Worm (Caenorhabditis elegans): ENCODE data around the gene gpd-1.
"Not testable (repeated sequence)": the region's sequence is repeated elsewhere in the genome, so short reads cannot be mapped to it uniquely, and the experiment has no call there.

The gpd-1 gene

DNA sequence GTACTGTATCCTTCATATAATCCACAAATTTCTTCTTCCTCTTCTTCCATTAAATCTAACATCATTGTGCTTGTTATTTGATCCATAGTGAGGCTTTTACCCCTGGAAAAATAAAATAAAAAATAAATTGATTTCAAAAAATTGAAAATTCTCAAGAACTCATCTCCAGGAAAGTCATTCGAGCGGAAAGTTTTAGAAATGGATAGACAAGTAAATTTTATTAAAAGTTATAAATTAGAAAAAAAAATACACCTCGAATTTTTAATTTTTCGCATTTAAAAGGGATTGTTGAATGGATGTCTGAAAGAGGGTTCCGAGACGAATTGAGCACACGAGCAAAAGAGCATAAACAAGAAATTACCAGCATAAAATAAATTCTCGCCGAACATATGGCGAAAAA, 28.0 kb downstream of the gpd-1 start, which contains the start of gene frpr-21:
TSS of gene frpr-21 (minus strand) at position 101 of the 400 bp plus-strand sequence.
- no peak for TF ChIP-seq flt-1 (GFP tag; IDR thresholded peaks at IDR 0.05)
- no peak for TF ChIP-seq T22C8.4 (GFP tag; IDR thresholded peaks at IDR 0.05)
- TF ChIP-seq ztf-23 (GFP tag; IDR thresholded peaks at IDR 0.05), result no peak
- TF ChIP-seq tab-1 (GFP tag; IDR thresholded peaks at IDR 0.05), result no peak
- no peak for TF ChIP-seq cog-1 (tag; optimal IDR thresholded peaks at IDR 0.05)
- no peak for TF ChIP-seq ref-1 (GFP tag; conservative IDR thresholded peaks at IDR 0.05)
- no peak for TF ChIP-seq klf-2 (GFP tag; conservative IDR thresholded peaks at IDR 0.05)
- TF ChIP-seq med-1 (GFP tag; optimal IDR thresholded peaks at IDR 0.05; ENCODE audit: insufficient read depth), result no peak

- no peak for TF ChIP-seq ztf-23 (GFP tag; IDR thresholded peaks at IDR 0.05)
These were observed 41.9 kb downstream of the gpd-1 start, which contains the start of gene cut-4 for ce11 chrII:10435836-10436235. cut-4 (plus strand) TSS chrII:10436136.

ce11 chrII:10437840-10438239, 43.9 kb downstream of the gpd-1 start:
- TF ChIP-seq ref-1 (GFP tag; conservative IDR thresholded peaks at IDR 0.05) (no peak), ztf-23 (GFP tag; IDR thresholded peaks at IDR 0.05) (no peak), klf-2 (GFP tag; conservative IDR thresholded peaks at IDR 0.05) (no peak), cog-1 (tag; optimal IDR thresholded peaks at IDR 0.05) (no peak), tab-1 (GFP tag; IDR thresholded peaks at IDR 0.05) (no peak), T22C8.4 (GFP tag; IDR thresholded peaks at IDR 0.05) (no peak), med-1 (GFP tag; optimal IDR thresholded peaks at IDR 0.05; ENCODE audit: insufficient read depth) (no peak), flt-1 (GFP tag; IDR thresholded peaks at IDR 0.05) (no peak)

ce11 chrII:10439976-10440375, 46.0 kb downstream of the gpd-1 start, which contains the start of gene E04D5.4:
E04D5.4 (plus strand) TSS chrII:10440276.
- TF ChIP-seq klf-2 (GFP tag; conservative IDR thresholded peaks at IDR 0.05), result no peak
- TF ChIP-seq tab-1 (GFP tag; IDR thresholded peaks at IDR 0.05), result no peak
- TF ChIP-seq med-1 (GFP tag; optimal IDR thresholded peaks at IDR 0.05; ENCODE audit: insufficient read depth), result no peak
- TF ChIP-seq ztf-29 (GFP tag; IDR thresholded peaks at IDR 0.05), result no peak
- TF ChIP-seq T22C8.4 (GFP tag; IDR thresholded peaks at IDR 0.05), result no peak
- TF ChIP-seq flt-1 (GFP tag; IDR thresholded peaks at IDR 0.05), result no peak
- no peak for TF ChIP-seq ref-1 (GFP tag; conservative IDR thresholded peaks at IDR 0.05)
- TF ChIP-seq cog-1 (tag; optimal IDR thresholded peaks at IDR 0.05), result no peak
- no peak for TF ChIP-seq ztf-23 (GFP tag; IDR thresholded peaks at IDR 0.05)

DNA sequence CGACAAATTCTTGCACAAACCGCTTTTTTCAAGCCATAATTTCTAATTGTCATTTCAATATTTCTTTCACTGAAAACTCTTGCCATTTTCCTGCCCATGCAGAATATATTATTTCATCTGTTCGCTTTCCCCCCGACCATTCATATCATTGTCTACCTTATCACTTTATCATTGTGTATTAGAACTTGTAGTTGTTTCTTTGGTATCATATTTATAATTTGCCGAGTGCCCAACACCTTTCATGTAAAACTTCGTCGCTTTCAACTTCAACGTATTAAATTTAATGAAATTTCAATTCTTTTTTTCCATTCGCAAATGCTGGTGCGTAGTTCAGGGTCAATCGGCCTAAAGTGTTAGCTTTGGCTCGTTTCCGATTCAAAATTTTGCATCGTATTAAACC, 48.9 kb downstream of the gpd-1 start, which contains the start of gene ZK673.1:
TSS of gene ZK673.1 (plus strand) at position 301 of the 400 bp plus-strand sequence.
- TF ChIP-seq ztf-29 (GFP tag; IDR thresholded peaks at IDR 0.05); med-1 (GFP tag; optimal IDR thresholded peaks at IDR 0.05; ENCODE audit: insufficient read depth); cog-1 (tag; optimal IDR thresholded peaks at IDR 0.05): not testable (repeated sequence)

ce11 chrII:10443898-10444297, 50.0 kb downstream of the gpd-1 start:
- no peak for TF ChIP-seq klf-2 (GFP tag; conservative IDR thresholded peaks at IDR 0.05)
- no peak for TF ChIP-seq ref-1 (GFP tag; conservative IDR thresholded peaks at IDR 0.05)
